Worm (Caenorhabditis elegans) whole organism, late embryonic: ENCODE data around the gene F56F11.1.

Experiments
- K02D7.2 ChIP-seq: sonication (generic microtip); optimal IDR thresholded peaks from 2 replicates; lab custom pipeline; 2017; ENCODE audit warnings: mild to moderate bottlenecking, missing genetic modification characterization, missing compliant biosample characterization
- K09A11.1 ChIP-seq: sonication (generic microtip); optimal IDR thresholded peaks from 2 replicates; lab custom pipeline; 2017; ENCODE audit warnings: antibody characterized with exemption, mild to moderate bottlenecking, missing genetic modification characterization, missing compliant biosample characterization; ENCODE audit not compliant: insufficient read depth
- T23F11.4 ChIP-seq: fragments of 200-800 bp; sonication (Bioruptor generic); optimal IDR thresholded peaks from 2 replicates; lab custom pipeline; 2018; ENCODE audit warnings: mild to moderate bottlenecking, missing genetic modification characterization, missing compliant biosample characterization
- Y22D7AL.16 ChIP-seq: sonication (generic microtip); optimal IDR thresholded peaks from 2 replicates; lab custom pipeline; 2016; ENCODE audit warnings: missing genetic modification characterization, missing compliant biosample characterization
- ahr-1 ChIP-seq: sonication (generic microtip); optimal IDR thresholded peaks from 2 replicates; lab custom pipeline; 2016; ENCODE audit warnings: missing genetic modification characterization, missing compliant biosample characterization
- ama-1 ChIP-seq: fragments of 150-350 bp; optimal IDR thresholded peaks from 2 replicates; lab custom pipeline; 2014
- ceh-14 ChIP-seq: sonication (generic microtip); optimal IDR thresholded peaks from 2 replicates; lab custom pipeline; 2016; ENCODE audit warnings: missing genotype, missing genetic modification characterization, missing compliant biosample characterization
- ceh-18 ChIP-seq: sonication (generic microtip); optimal IDR thresholded peaks from 2 replicates; lab custom pipeline; 2016; ENCODE audit warnings: missing genetic modification characterization, missing compliant biosample characterization
- ceh-2 ChIP-seq: sonication (generic microtip); optimal IDR thresholded peaks from 2 replicates; lab custom pipeline; 2016; ENCODE audit warnings: missing genotype, missing genetic modification characterization, missing compliant biosample characterization
- ceh-22 ChIP-seq: sonication (generic microtip); optimal IDR thresholded peaks from 2 replicates; lab custom pipeline; 2017; ENCODE audit warnings: missing biosample characterization, missing genetic modification characterization
- ceh-34 ChIP-seq: sonication (generic microtip); optimal IDR thresholded peaks from 2 replicates; lab custom pipeline; 2016; ENCODE audit warnings: mild to moderate bottlenecking, missing genetic modification characterization, missing compliant biosample characterization
- ceh-45 ChIP-seq: fragments of 200-800 bp; sonication (Bioruptor generic); IDR thresholded peaks from 2 replicates; pipeline ENCODE4 v1.3.6; 2022; ENCODE audit warnings: missing genetic modification reagents, missing genetic modification characterization, missing compliant biosample characterization
- ceh-48 ChIP-seq: sonication (generic microtip); optimal IDR thresholded peaks from 2 replicates; lab custom pipeline; 2016; ENCODE audit warnings: missing genetic modification characterization, inconsistent platforms, missing compliant biosample characterization
- ceh-6 ChIP-seq: fragments of 200-800 bp; sonication (Bioruptor generic); optimal IDR thresholded peaks from 2 replicates; lab custom pipeline; 2018; ENCODE audit warnings: mild to moderate bottlenecking, missing genetic modification characterization, missing compliant biosample characterization
- dmd-4 ChIP-seq: sonication (generic microtip); optimal IDR thresholded peaks from 2 replicates; lab custom pipeline; 2016; ENCODE audit warnings: borderline replicate concordance, missing genetic modification characterization, missing compliant biosample characterization
- dve-1 ChIP-seq: sonication (generic microtip); optimal IDR thresholded peaks from 2 replicates; lab custom pipeline; 2017; ENCODE audit warnings: antibody characterized with exemption, mild to moderate bottlenecking, missing genetic modification characterization, missing compliant biosample characterization
- elt-2 ChIP-seq: sonication (generic microtip); optimal IDR thresholded peaks from 2 replicates; lab custom pipeline; 2016; ENCODE audit warnings: missing genetic modification reagents, missing genetic modification characterization, missing compliant biosample characterization
- elt-4 ChIP-seq: sonication (generic microtip); optimal IDR thresholded peaks from 2 replicates; lab custom pipeline; 2016; ENCODE audit warnings: missing genetic modification characterization, missing compliant biosample characterization
- ets-4 ChIP-seq: sonication (generic microtip); optimal IDR thresholded peaks from 2 replicates; lab custom pipeline; 2016; ENCODE audit warnings: missing genetic modification characterization, missing compliant biosample characterization
- eyg-1 ChIP-seq: sonication (generic microtip); optimal IDR thresholded peaks from 2 replicates; lab custom pipeline; 2016; ENCODE audit warnings: missing genotype, missing genetic modification characterization, missing compliant biosample characterization
- fkh-10 ChIP-seq: fragments of 150-350 bp; optimal IDR thresholded peaks from 2 replicates; lab custom pipeline; 2014; ENCODE audit warnings: missing biosample characterization, missing genetic modification reagents, missing genetic modification characterization
- fkh-6 ChIP-seq: sonication (generic microtip); optimal IDR thresholded peaks from 2 replicates; lab custom pipeline; 2016; ENCODE audit warnings: missing genetic modification characterization, missing compliant biosample characterization
- gmeb-2 ChIP-seq: sonication (generic microtip); optimal IDR thresholded peaks from 2 replicates; lab custom pipeline; 2016; ENCODE audit warnings: missing genetic modification characterization, inconsistent platforms, missing compliant biosample characterization
- hlh-6 ChIP-seq: sonication (generic microtip); optimal IDR thresholded peaks from 2 replicates; lab custom pipeline; 2016; ENCODE audit warnings: missing genotype, missing genetic modification characterization, missing compliant biosample characterization
- lim-6 ChIP-seq: sonication (generic microtip); optimal IDR thresholded peaks from 2 replicates; lab custom pipeline; 2016; ENCODE audit warnings: missing genetic modification characterization, missing compliant biosample characterization
- lin-11 ChIP-seq: fragments of 200-800 bp; sonication (Bioruptor generic); optimal IDR thresholded peaks from 2 replicates; lab custom pipeline; 2018; ENCODE audit warnings: mild to moderate bottlenecking, missing genetic modification characterization, missing compliant biosample characterization
- madf-2 ChIP-seq: sonication (generic microtip); optimal IDR thresholded peaks from 2 replicates; lab custom pipeline; 2017; ENCODE audit warnings: missing genetic modification characterization, missing compliant biosample characterization
- mec-3 ChIP-seq: sonication (generic microtip); optimal IDR thresholded peaks from 2 replicates; lab custom pipeline; 2016; ENCODE audit warnings: borderline replicate concordance, missing genetic modification characterization, missing compliant biosample characterization
- nfya-1 ChIP-seq: sonication (generic microtip); optimal IDR thresholded peaks from 2 replicates; lab custom pipeline; 2017; ENCODE audit warnings: missing genetic modification characterization, mild to moderate bottlenecking, missing compliant biosample characterization, antibody characterized with exemption, moderate library complexity
- nhr-11 ChIP-seq: fragments of 150-350 bp; optimal IDR thresholded peaks from 2 replicates; lab custom pipeline; 2014; ENCODE audit warnings: missing biosample characterization, missing genetic modification characterization
- nhr-232 ChIP-seq: sonication (generic microtip); optimal IDR thresholded peaks from 2 replicates; lab custom pipeline; 2016; ENCODE audit warnings: missing genetic modification characterization, missing compliant biosample characterization
- pag-3 ChIP-seq: sonication (generic microtip); optimal IDR thresholded peaks from 2 replicates; lab custom pipeline; 2016; ENCODE audit warnings: missing compliant biosample characterization, missing genetic modification characterization, borderline replicate concordance
- pat-9 ChIP-seq: fragments of 200-800 bp; sonication (Bioruptor generic); optimal IDR thresholded peaks from 2 replicates; lab custom pipeline; 2018; ENCODE audit warnings: mild to moderate bottlenecking, missing genetic modification characterization, moderate library complexity, missing compliant biosample characterization
- pax-1 ChIP-seq: fragments of 150-350 bp; optimal IDR thresholded peaks from 2 replicates; lab custom pipeline; 2014; ENCODE audit warnings: missing biosample characterization, missing genetic modification characterization
- pha-4 ChIP-seq: fragments of 150-350 bp; optimal IDR thresholded peaks from 2 replicates; lab custom pipeline; 2018; ENCODE audit warnings: missing biosample characterization, missing genetic modification reagents, missing genetic modification characterization
- pqm-1 ChIP-seq: sonication (generic microtip); optimal IDR thresholded peaks from 2 replicates; lab custom pipeline; 2016; ENCODE audit warnings: missing genetic modification characterization, missing compliant biosample characterization
- sdc-2 ChIP-seq: sonication (generic microtip); optimal IDR thresholded peaks from 2 replicates; lab custom pipeline; 2016; ENCODE audit warnings: missing genotype, missing genetic modification characterization, missing compliant biosample characterization
- sox-2 ChIP-seq: fragments of 200-800 bp; sonication (Bioruptor generic); IDR thresholded peaks from 2 replicates; pipeline ENCODE4 v1.3.6; 2022; ENCODE audit warnings: missing genetic modification reagents, missing genetic modification characterization, missing compliant biosample characterization
- ttx-3 ChIP-seq: sonication (generic microtip); optimal IDR thresholded peaks from 2 replicates; lab custom pipeline; 2016; ENCODE audit warnings: missing genetic modification reagents, missing genetic modification characterization, missing compliant biosample characterization
- unc-3 ChIP-seq, 2 experiments: fragments of 200-800 bp in 1 of 2; sonication (Bioruptor generic) in 1 of 2; sonication (generic microtip) in 1 of 2; conservative IDR thresholded peaks in 1 of 2; optimal IDR thresholded peaks in 1 of 2; 2 replicates each; pipeline versions ENCODE4 v1.3.6 to Lab custom; 2016 to 2022; ENCODE audit warnings: missing compliant biosample characterization in 2 of 2, missing genetic modification characterization in 2 of 2, missing genetic modification reagents in 1 of 2
- unc-42 ChIP-seq: sonication (generic microtip); optimal IDR thresholded peaks from 2 replicates; lab custom pipeline; 2016; ENCODE audit warnings: missing genotype, missing genetic modification characterization, missing compliant biosample characterization
- unc-86 ChIP-seq: sonication (generic microtip); optimal IDR thresholded peaks from 2 replicates; lab custom pipeline; 2016; ENCODE audit warnings: missing genetic modification characterization, missing compliant biosample characterization
- zip-5 ChIP-seq: sonication (generic microtip); optimal IDR thresholded peaks from 2 replicates; lab custom pipeline; 2016; ENCODE audit warnings: missing genetic modification characterization, missing compliant biosample characterization
- ztf-16 ChIP-seq: sonication (generic microtip); optimal IDR thresholded peaks from 2 replicates; lab custom pipeline; 2017; ENCODE audit warnings: missing genetic modification characterization, missing compliant biosample characterization

Gene F56F11.1

ce11 chrIII:2858334-2858733, 33.2 kb upstream of the F56F11.1 start:
- no peak for TF ChIP-seq sox-2 (GFP tag; lab: Robert Waterston, UW)
- TF ChIP-seq zip-5 (tag; lab: Kevin White, UChicago): no peak
- no peak for TF ChIP-seq lin-11 (tag; lab: Kevin White, UChicago)
- TF ChIP-seq fkh-6 (tag; lab: Kevin White, UChicago): no peak
- no peak for TF ChIP-seq ttx-3 (tag; lab: Kevin White, UChicago)
- TF ChIP-seq gmeb-2 (tag; lab: Kevin White, UChicago): no peak
- no peak for TF ChIP-seq fkh-10 (GFP tag; lab: Kevin White, UChicago)
- TF ChIP-seq nhr-232 (tag; lab: Kevin White, UChicago): no peak
- no peak for TF ChIP-seq unc-3 (GFP tag; conservative IDR thresholded peaks at IDR 0.05; lab: Robert Waterston, UW)
- TF ChIP-seq unc-3 (tag; optimal IDR thresholded peaks at IDR 0.05; lab: Kevin White, UChicago): no peak
- TF ChIP-seq ceh-14 (tag; lab: Kevin White, UChicago): no peak
- TF ChIP-seq, all 69 proteins: peak for 0

- TF ChIP-seq nfya-1 (tag; lab: Kevin White, UChicago) (peak; percentile 90), ceh-22 (tag; lab: Kevin White, UChicago) (no peak)
Observed at ce11 chrIII:2864669-2865068, 26.9 kb upstream of the F56F11.1 start.

ce11 chrIII:2866597-2866996, 24.9 kb upstream of the F56F11.1 start:
- TF ChIP-seq unc-86 (tag; lab: Kevin White, UChicago) (no peak), ceh-45 (no peak), K09A11.1 (tag; lab: Kevin White, UChicago) (no peak), ceh-34 (tag; lab: Kevin White, UChicago) (no peak), ztf-16 (tag; lab: Kevin White, UChicago) (no peak), ahr-1 (no peak), ama-1 (lab: Kevin White, UChicago) (no peak), ceh-48 (no peak), madf-2 (tag; lab: Kevin White, UChicago) (no peak), hlh-6 (no peak)
- TF ChIP-seq, all 69 proteins: peak for 0

- no peak for TF ChIP-seq ahr-1
- no peak for TF ChIP-seq Y22D7AL.16 (tag; lab: Kevin White, UChicago)
- TF ChIP-seq madf-2 (tag; lab: Kevin White, UChicago): no peak
- TF ChIP-seq lim-6 (tag; lab: Kevin White, UChicago): no peak
- TF ChIP-seq lin-11 (tag; lab: Kevin White, UChicago): no peak
- TF ChIP-seq K02D7.2 (tag; lab: Kevin White, UChicago): no peak
- TF ChIP-seq ceh-48: no peak
- TF ChIP-seq elt-4 (tag; lab: Kevin White, UChicago): no peak
- TF ChIP-seq nhr-11 (tag; lab: Kevin White, UChicago): no peak
- TF ChIP-seq ets-4 (tag; lab: Kevin White, UChicago): no peak
- no peak for TF ChIP-seq dmd-4 (tag; lab: Kevin White, UChicago)
- TF ChIP-seq zip-5 (tag; lab: Kevin White, UChicago): no peak
- no peak for TF ChIP-seq ceh-6
- no peak for TF ChIP-seq dve-1 (tag; lab: Kevin White, UChicago)
- TF ChIP-seq pag-3 (tag; lab: Kevin White, UChicago): no peak
- no peak for TF ChIP-seq hlh-6
- TF ChIP-seq pqm-1 (tag; lab: Kevin White, UChicago): no peak
- no peak for TF ChIP-seq ceh-34 (tag; lab: Kevin White, UChicago)
- no peak for TF ChIP-seq nfya-1 (tag; lab: Kevin White, UChicago)
Observed at ce11 chrIII:2868416-2868815, 23.1 kb upstream of the F56F11.1 start.

ce11 chrIII:2869033-2869432, 22.5 kb upstream of the F56F11.1 start:
- TF ChIP-seq dmd-4 (tag; lab: Kevin White, UChicago): no peak
- no peak for TF ChIP-seq ceh-18 (tag; lab: Kevin White, UChicago)
- TF ChIP-seq pha-4: no peak
- no peak for TF ChIP-seq sdc-2
- no peak for TF ChIP-seq zip-5 (tag; lab: Kevin White, UChicago)
- TF ChIP-seq gmeb-2 (tag; lab: Kevin White, UChicago): no peak
- TF ChIP-seq unc-42 (tag; lab: Kevin White, UChicago): no peak
- no peak for TF ChIP-seq hlh-6
- TF ChIP-seq T23F11.4 (GFP tag; lab: Kevin White, UChicago): no peak
- no peak for TF ChIP-seq elt-2 (tag; lab: Kevin White, UChicago)
- no peak for TF ChIP-seq pax-1 (tag; lab: Kevin White, UChicago)
- TF ChIP-seq pat-9 (tag; lab: Kevin White, UChicago): no peak
- no peak for TF ChIP-seq ceh-2 (tag; lab: Kevin White, UChicago)
- TF ChIP-seq mec-3 (tag; lab: Kevin White, UChicago): no peak
- no peak for TF ChIP-seq eyg-1 (tag; lab: Kevin White, UChicago)
- TF ChIP-seq ceh-14 (tag; lab: Kevin White, UChicago): no peak
- no peak for TF ChIP-seq ceh-48
